Worm (Caenorhabditis elegans) whole organism, young adult: ENCODE data around the gene C39B5.5.

Experiments
- D2030.7 ChIP-seq: fragments of 200-800 bp; sonication (Bioruptor generic); IDR thresholded peaks from 2 replicates; pipeline ENCODE4 v1.3.6; 2022; ENCODE audit warnings: missing genetic modification reagents, missing genetic modification characterization, missing compliant biosample characterization
- F55B11.4 ChIP-seq: sonication (generic microtip); optimal IDR thresholded peaks from 2 replicates; lab custom pipeline; 2016; ENCODE audit warnings: missing compliant biosample characterization, missing genetic modification characterization, borderline replicate concordance; ENCODE audit not compliant: insufficient read depth
- F57C9.4 ChIP-seq: sonication (generic microtip); optimal IDR thresholded peaks from 2 replicates; lab custom pipeline; 2017; ENCODE audit warnings: mild to moderate bottlenecking, missing genetic modification characterization, missing compliant biosample characterization
- Y53G8AR.9 ChIP-seq: fragments of 200-800 bp; sonication (Bioruptor generic); conservative IDR thresholded peaks from 2 replicates; pipeline ENCODE4 v1.3.6; 2022; ENCODE audit warnings: missing genetic modification reagents, missing genetic modification characterization, missing compliant biosample characterization
- Y56A3A.18 ChIP-seq: fragments of 200-800 bp; sonication (Bioruptor generic); IDR thresholded peaks from 2 replicates; pipeline ENCODE4 v1.3.6; 2022; ENCODE audit warnings: missing genetic modification reagents, missing genetic modification characterization, missing compliant biosample characterization
- Y67H2A.10 ChIP-seq: fragments of 200-800 bp; sonication (Bioruptor generic); conservative IDR thresholded peaks from 2 replicates; pipeline ENCODE4 v1.3.6; 2022; ENCODE audit warnings: missing genetic modification reagents, missing genetic modification characterization, missing compliant biosample characterization
- ZK185.1 ChIP-seq: sonication (generic microtip); optimal IDR thresholded peaks from 2 replicates; lab custom pipeline; 2016; ENCODE audit warnings: mild to moderate bottlenecking, missing genetic modification characterization, missing compliant biosample characterization; ENCODE audit not compliant: poor library complexity, severe bottlenecking
- attf-3 ChIP-seq: fragments of 200-800 bp; sonication (Bioruptor generic); conservative IDR thresholded peaks from 2 replicates; pipeline ENCODE4 v1.3.6; 2022; ENCODE audit warnings: missing genetic modification reagents, missing genetic modification characterization, missing compliant biosample characterization
- attf-5 ChIP-seq: fragments of 200-800 bp; sonication (Bioruptor generic); optimal IDR thresholded peaks from 2 replicates; lab custom pipeline; 2018; ENCODE audit warnings: mild to moderate bottlenecking, missing genetic modification characterization, missing compliant biosample characterization
- attf-6 ChIP-seq: fragments of 200-800 bp; sonication (Bioruptor generic); IDR thresholded peaks from 2 replicates; pipeline ENCODE4 v1.3.6; 2022; ENCODE audit warnings: missing genetic modification reagents, missing genetic modification characterization, missing compliant biosample characterization
- ceh-79 ChIP-seq: sonication (generic microtip); optimal IDR thresholded peaks from 2 replicates; lab custom pipeline; 2017; ENCODE audit warnings: mild to moderate bottlenecking, missing genetic modification characterization, missing compliant biosample characterization
- gei-17 ChIP-seq: fragments of 200-800 bp; sonication (Bioruptor generic); optimal IDR thresholded peaks from 2 replicates; lab custom pipeline; 2018; ENCODE audit warnings: mild to moderate bottlenecking, missing genetic modification characterization, missing compliant biosample characterization
- hlh-26 ChIP-seq: fragments of 200-800 bp; sonication (Bioruptor generic); conservative IDR thresholded peaks from 2 replicates; pipeline ENCODE4 v1.3.6; 2022; ENCODE audit warnings: missing genetic modification reagents, missing genetic modification characterization, missing compliant biosample characterization
- hmg-20 ChIP-seq: fragments of 200-800 bp; sonication (Bioruptor generic); IDR thresholded peaks from 2 replicates; pipeline ENCODE4 v1.3.6; 2022; ENCODE audit warnings: missing genetic modification reagents, missing genetic modification characterization, missing compliant biosample characterization
- lag-1 ChIP-seq: fragments of 200-800 bp; sonication (Bioruptor generic); IDR thresholded peaks from 2 replicates; pipeline ENCODE4 v1.3.6; 2022; ENCODE audit warnings: missing genetic modification reagents, missing genetic modification characterization, missing compliant biosample characterization
- let-607 ChIP-seq, 2 experiments: fragments of 200-800 bp in 1 of 2; sonication (Bioruptor generic) in 1 of 2; sonication (generic microtip) in 1 of 2; optimal IDR thresholded peaks; 2 replicates each; lab custom pipeline; 2016 to 2018; ENCODE audit warnings: mild to moderate bottlenecking in 2 of 2, missing compliant biosample characterization in 2 of 2, missing genetic modification characterization in 2 of 2, moderate library complexity in 2 of 2, missing genotype in 1 of 2
- lsl-1 ChIP-seq: fragments of 200-800 bp; sonication (Bioruptor generic); optimal IDR thresholded peaks from 2 replicates; lab custom pipeline; 2018; ENCODE audit warnings: mild to moderate bottlenecking, missing genetic modification characterization, moderate library complexity, missing compliant biosample characterization
- lsy-27 ChIP-seq: sonication (generic microtip); optimal IDR thresholded peaks from 2 replicates; lab custom pipeline; 2017; ENCODE audit warnings: missing genetic modification characterization, mild to moderate bottlenecking, missing compliant biosample characterization, antibody characterized with exemption, missing genotype, borderline replicate concordance; ENCODE audit not compliant: insufficient read depth
- madf-10 ChIP-seq: sonication (generic microtip); optimal IDR thresholded peaks from 2 replicates; lab custom pipeline; 2016; ENCODE audit warnings: mild to moderate bottlenecking, missing genetic modification characterization, missing compliant biosample characterization
- madf-6 ChIP-seq: fragments of 200-800 bp; sonication (Bioruptor generic); IDR thresholded peaks from 2 replicates; pipeline ENCODE4 v1.3.6; 2022; ENCODE audit warnings: missing genetic modification reagents, missing genetic modification characterization, missing compliant biosample characterization
- madf-8 ChIP-seq: fragments of 200-800 bp; sonication (Bioruptor generic); conservative IDR thresholded peaks from 2 replicates; pipeline ENCODE4 v1.3.6; 2022; ENCODE audit warnings: missing genetic modification reagents, missing genetic modification characterization, missing compliant biosample characterization
- mcd-1 ChIP-seq: fragments of 200-800 bp; sonication (Bioruptor generic); IDR thresholded peaks from 2 replicates; pipeline ENCODE4 v1.3.6; 2022; ENCODE audit warnings: missing genetic modification reagents, missing genetic modification characterization, missing compliant biosample characterization
- nfyb-1 ChIP-seq: fragments of 200-800 bp; sonication (Bioruptor generic); IDR thresholded peaks from 2 replicates; pipeline ENCODE4 v1.3.6; 2022; ENCODE audit warnings: missing genetic modification reagents, missing genetic modification characterization, missing compliant biosample characterization
- nhr-179 ChIP-seq: sonication (generic microtip); optimal IDR thresholded peaks from 2 replicates; lab custom pipeline; 2016; ENCODE audit warnings: mild to moderate bottlenecking, missing genetic modification characterization, missing compliant biosample characterization
- nhr-80 ChIP-seq: sonication (generic microtip); optimal IDR thresholded peaks from 2 replicates; lab custom pipeline; 2016; ENCODE audit warnings: missing genetic modification characterization, missing compliant biosample characterization
- nhr-90 ChIP-seq: sonication (generic microtip); optimal IDR thresholded peaks from 2 replicates; lab custom pipeline; 2016; ENCODE audit warnings: missing genotype, mild to moderate bottlenecking, missing genetic modification characterization, missing compliant biosample characterization
- sdz-38 ChIP-seq: sonication (generic microtip); optimal IDR thresholded peaks from 2 replicates; lab custom pipeline; 2016; ENCODE audit warnings: missing genotype, missing genetic modification characterization, missing compliant biosample characterization
- snpc-1.1 ChIP-seq: sonication (generic microtip); optimal IDR thresholded peaks from 2 replicates; lab custom pipeline; 2017; ENCODE audit warnings: missing genetic modification characterization, mild to moderate bottlenecking, missing compliant biosample characterization, antibody characterized with exemption, moderate library complexity, missing genotype, missing genetic modification reagents; ENCODE audit not compliant: insufficient read depth
- tbp1 ChIP-seq: fragments of 200-800 bp; sonication (Bioruptor generic); optimal IDR thresholded peaks from 2 replicates; lab custom pipeline; 2018; ENCODE audit warnings: mild to moderate bottlenecking, missing genetic modification characterization, missing compliant biosample characterization
- unc-130 ChIP-seq: sonication (generic microtip); optimal IDR thresholded peaks from 2 replicates; lab custom pipeline; 2016; ENCODE audit warnings: missing genetic modification reagents, missing genetic modification characterization, missing compliant biosample characterization
- unc-62 ChIP-seq: fragments of 150-350 bp; optimal IDR thresholded peaks from 2 replicates; lab custom pipeline; 2014; ENCODE audit warnings: missing biosample characterization, missing genetic modification reagents, missing genetic modification characterization
- zim-3 ChIP-seq: sonication (generic microtip); optimal IDR thresholded peaks from 2 replicates; lab custom pipeline; 2017; ENCODE audit warnings: mild to moderate bottlenecking, missing genetic modification characterization, moderate library complexity, missing compliant biosample characterization
- ztf-3 ChIP-seq: fragments of 200-800 bp; sonication (Bioruptor generic); optimal IDR thresholded peaks from 2 replicates; lab custom pipeline; 2018; ENCODE audit warnings: mild to moderate bottlenecking, missing genetic modification characterization, missing compliant biosample characterization

The C39B5.5 gene

DNA sequence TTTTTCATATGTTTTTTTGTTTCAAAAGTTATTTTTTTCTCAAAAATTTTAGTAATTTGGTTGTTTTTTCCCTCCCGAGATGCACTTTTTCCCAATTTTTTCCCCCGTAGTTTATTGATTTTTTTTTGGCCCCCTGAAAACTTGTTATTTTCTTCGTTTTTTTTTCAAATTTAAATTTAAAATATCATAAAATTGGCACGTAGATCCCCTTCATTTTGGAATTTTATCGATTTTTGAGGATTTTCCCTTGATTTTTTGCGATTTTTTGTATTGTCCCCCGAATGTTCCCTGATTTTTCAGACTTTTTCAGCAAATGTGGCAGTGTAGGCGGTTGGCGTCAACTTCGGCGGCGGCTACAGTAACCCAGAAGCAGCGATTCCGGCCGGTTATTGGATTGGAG lies 10.3 kb upstream of the C39B5.5 start, which contains the start of gene C39B5.6:
Gene C39B5.6 (plus strand): TSS at position 301 of the 400 bp plus-strand sequence.
- TF ChIP-seq lsy-27 (tag; lab: Kevin White, UChicago): no peak
- no peak for TF ChIP-seq attf-3 (GFP tag; lab: Robert Waterston, UW)
- 0 out of 2 replicates have a peak, but pooled peaks have one; percentile 4 for TF ChIP-seq mcd-1 (GFP tag; lab: Robert Waterston, UW)
- no peak for TF ChIP-seq nhr-179
- no peak for TF ChIP-seq nfyb-1 (GFP tag; lab: Robert Waterston, UW)

DNA sequence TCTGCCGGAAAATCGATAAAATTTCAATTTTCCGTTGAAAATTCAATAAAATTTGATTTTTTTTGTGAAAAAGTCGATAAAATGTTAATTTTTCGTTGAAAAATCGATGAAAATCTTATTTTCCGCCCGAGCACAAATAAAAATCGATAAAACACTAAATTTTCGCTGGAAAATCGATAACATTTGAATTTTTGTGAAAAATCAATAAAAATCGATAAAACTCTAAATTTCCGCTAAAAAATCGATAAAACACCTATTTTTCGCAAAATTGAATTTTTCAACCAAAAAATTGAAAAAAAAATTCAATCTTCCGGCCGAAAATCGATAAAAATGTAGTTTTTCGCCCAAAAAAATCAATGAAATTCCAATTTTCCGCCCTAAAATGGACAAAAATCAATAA lies 2.8 kb upstream of the C39B5.5 start:
- no peak for TF ChIP-seq lsl-1 (GFP tag; lab: Kevin White, UChicago)
- TF ChIP-seq D2030.7 (GFP tag; lab: Robert Waterston, UW): no peak
- TF ChIP-seq hlh-26 (GFP tag; lab: Robert Waterston, UW): no peak

DNA sequence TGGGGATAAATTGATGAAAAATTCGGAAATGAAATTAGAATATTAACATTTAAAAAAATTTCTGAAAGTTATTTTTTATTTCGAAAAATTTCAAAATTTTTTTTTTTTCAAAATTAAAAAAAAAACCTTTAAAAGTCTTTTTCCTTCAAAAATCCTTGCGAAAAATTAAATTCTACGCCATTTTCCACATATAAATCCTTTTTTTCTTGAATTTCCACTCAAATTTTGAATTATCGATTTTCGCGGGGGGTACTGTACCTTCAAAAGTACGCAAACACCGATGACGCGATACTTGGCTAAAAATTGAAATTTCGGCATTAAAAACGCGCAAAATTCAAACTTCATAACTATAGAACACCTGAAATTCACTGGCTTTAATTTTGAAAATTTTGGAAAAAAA lies 2.6 kb downstream of the C39B5.5 start:
- no peak for TF ChIP-seq madf-10 (tag; lab: Kevin White, UChicago)
- TF ChIP-seq lsl-1 (GFP tag; lab: Kevin White, UChicago): peak; percentile 29
- TF ChIP-seq attf-5 (GFP tag; lab: Kevin White, UChicago): no peak
- TF ChIP-seq nhr-90 (tag; lab: Kevin White, UChicago): no peak
- no peak for TF ChIP-seq unc-130 (GFP tag; lab: Kevin White, UChicago)
- TF ChIP-seq ztf-3 (GFP tag; lab: Kevin White, UChicago): no peak
- no peak for TF ChIP-seq madf-6 (GFP tag; lab: Robert Waterston, UW)

DNA sequence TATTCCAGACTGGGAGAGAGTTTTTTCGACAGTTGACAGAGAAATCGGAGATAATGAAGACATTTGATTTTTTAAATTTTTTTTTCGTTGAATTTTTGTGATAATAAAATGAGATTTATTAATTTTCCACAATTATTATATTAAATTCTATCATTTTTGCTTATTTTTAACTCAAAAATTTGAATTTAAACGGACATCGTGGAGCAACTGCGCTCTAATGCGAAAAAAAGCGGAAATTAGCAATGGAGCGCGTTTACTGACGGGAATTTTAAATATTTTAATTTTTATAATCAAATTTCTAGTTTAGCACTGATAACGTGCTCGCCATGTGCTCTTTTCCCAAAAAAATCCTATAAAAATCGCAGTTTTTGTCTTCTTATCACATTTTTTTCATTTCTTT lies 3.2 kb downstream of the C39B5.5 start, which contains the start of gene C39B5.14:
Gene C39B5.14 (plus strand): TSS at position 301 of the 400 bp plus-strand sequence.
- TF ChIP-seq hmg-20 (GFP tag; lab: Robert Waterston, UW): no peak
- no peak for TF ChIP-seq sdz-38 (tag; lab: Kevin White, UChicago)
- TF ChIP-seq F57C9.4: no peak
- TF ChIP-seq nfyb-1 (GFP tag; lab: Robert Waterston, UW): no peak
- TF ChIP-seq gei-17 (GFP tag; lab: Kevin White, UChicago): no peak
- no peak for TF ChIP-seq snpc-1.1
- TF ChIP-seq F55B11.4 (tag; lab: Kevin White, UChicago): no peak
- TF ChIP-seq madf-8 (GFP tag; lab: Robert Waterston, UW): no peak
- TF ChIP-seq lag-1 (GFP tag; lab: Robert Waterston, UW): no peak
- no peak; the same call in 1 of the 2 replicates for TF ChIP-seq mcd-1 (GFP tag; lab: Robert Waterston, UW)
- no peak for TF ChIP-seq zim-3 (tag; lab: Kevin White, UChicago)
- no peak for TF ChIP-seq attf-6 (GFP tag; lab: Robert Waterston, UW)

DNA sequence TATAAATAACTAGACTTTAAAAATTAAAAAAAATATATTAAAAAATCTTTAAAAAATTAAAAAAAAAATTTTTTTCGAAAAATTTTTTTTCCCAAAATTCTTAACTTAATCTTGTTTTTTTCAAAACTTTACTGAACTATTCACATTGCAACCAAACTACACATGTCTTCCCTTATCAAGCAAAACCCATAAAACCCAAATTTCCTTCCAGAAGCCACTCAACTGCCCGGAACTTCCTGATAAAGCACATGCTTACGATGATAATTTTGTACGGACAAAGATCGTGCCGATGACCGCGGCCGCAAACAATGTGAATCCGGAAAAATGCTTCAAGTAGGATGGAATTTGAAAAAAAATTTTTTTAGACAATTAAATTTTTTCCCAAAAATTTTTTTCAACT lies 4.4 kb downstream of the C39B5.5 start:
- TF ChIP-seq unc-62 (GFP tag; lab: Kevin White, UChicago) (no peak), ceh-79 (tag; lab: Kevin White, UChicago) (no peak), nhr-80 (peak; percentile 24), Y67H2A.10 (GFP tag; lab: Robert Waterston, UW) (no peak), Y56A3A.18 (GFP tag; lab: Robert Waterston, UW) (no peak)
- TF ChIP-seq, all 124 proteins: peak for 1

ce11 chrIII:2219408-2219807 lies 11.4 kb downstream of the C39B5.5 start, which contains the start of gene fbxa-12:
Gene fbxa-12, plus strand, starts transcription at chrIII:2219708.
- no peak for TF ChIP-seq tbp1 (GFP tag; lab: Kevin White, UChicago)
- TF ChIP-seq Y53G8AR.9 (GFP tag; lab: Robert Waterston, UW): no peak
- TF ChIP-seq F55B11.4 (tag; lab: Kevin White, UChicago): no peak
- TF ChIP-seq ZK185.1 (tag; lab: Kevin White, UChicago): no peak
- TF ChIP-seq let-607 (tag; optimal IDR thresholded peaks at IDR 0.05; lab: Kevin White, UChicago): no peak
- no peak for TF ChIP-seq sdz-38 (tag; lab: Kevin White, UChicago)
